Fruit fly (Drosophila melanogaster) whole organism, prepupa: ENCODE measurements around the gene CG45413.

Source experiments
- CG11902 ChIP-seq: fragments of 200-800 bp; sonication (Bioruptor generic); optimal IDR thresholded peaks from 3 replicates; lab custom pipeline; 2016; ENCODE audit warnings: missing biosample characterization, missing genetic modification characterization
- CG34406 ChIP-seq: fragments of 200-800 bp; sonication (Bioruptor generic); optimal IDR thresholded peaks from 3 replicates; lab custom pipeline; 2016; ENCODE audit warnings: missing biosample characterization, missing genetic modification characterization
- CG6792 ChIP-seq: fragments of 200-800 bp; sonication (Bioruptor generic); optimal IDR thresholded peaks from 3 replicates; lab custom pipeline; 2016; ENCODE audit warnings: missing biosample characterization, missing genetic modification characterization
- CG6808 ChIP-seq: fragments of 200-800 bp; sonication (Bioruptor generic); optimal IDR thresholded peaks from 3 replicates; lab custom pipeline; 2017; ENCODE audit warnings: missing biosample characterization, missing genetic modification characterization, mild to moderate bottlenecking, moderate library complexity, missing genetic modification reagents
- CG8119 ChIP-seq: fragments of 200-800 bp; sonication (Bioruptor generic); IDR thresholded peaks from 3 replicates; pipeline ENCODE4 v1.3.6; 2022; ENCODE audit warnings: missing biosample characterization, missing genetic modification characterization

DNA sequence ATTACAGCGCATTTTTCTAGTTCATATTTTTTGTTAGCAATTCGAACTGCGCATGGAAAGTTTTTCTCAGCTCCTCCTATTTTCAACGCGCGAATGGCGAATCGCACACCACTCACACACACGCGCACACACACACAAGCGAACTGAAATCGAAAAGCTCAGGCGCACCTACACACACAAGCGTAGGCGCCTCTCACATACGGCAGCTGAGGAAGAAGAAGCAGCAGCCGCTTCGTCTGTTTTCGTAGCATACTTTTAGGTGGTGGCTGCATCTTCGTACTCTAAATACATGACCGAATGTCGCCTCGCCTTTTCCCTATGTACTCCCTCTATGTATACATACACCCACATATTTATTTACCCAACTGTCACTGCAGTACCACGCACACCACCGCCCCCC is 5.9 kb downstream of the CG45413 start:
- TF ChIP-seq CG6792 (GFP tag; lab: Kevin White, UChicago) (no peak), CG11902 (GFP tag; lab: Kevin White, UChicago) (no peak), CG6808 (GFP tag; lab: Kevin White, UChicago) (no peak), CG8119 (no peak), CG34406 (GFP tag; lab: Kevin White, UChicago) (no peak)
